Fruit fly (Drosophila melanogaster): ENCODE measurements around the gene CG6978.
A peak's percentile ranks its signal among the peaks of the same experiment; 100 is the strongest.

Gene CG6978

DNA sequence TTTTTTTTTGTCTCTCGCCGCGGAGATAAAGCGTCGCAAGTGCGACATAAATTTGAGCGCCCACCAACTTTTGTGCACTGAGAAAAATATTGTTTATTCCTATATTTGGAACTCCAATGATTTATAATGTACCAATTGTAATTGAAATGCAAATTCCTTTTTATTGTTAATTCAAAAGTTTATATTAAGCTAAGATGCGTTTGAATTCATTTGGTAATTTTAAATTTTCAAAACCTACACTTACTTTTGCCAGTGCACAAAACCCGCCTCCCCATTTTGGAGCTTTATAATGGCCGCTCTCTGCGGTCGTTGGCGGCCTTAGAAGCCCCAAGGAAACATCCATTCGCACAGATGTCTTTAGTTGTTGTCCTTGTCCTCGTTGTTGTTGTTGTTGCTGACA lies 21.6 kb upstream of the CG6978 start (continued):
- peak; percentile 19 for TF ChIP-seq CG15011 (GFP tag; optimal IDR thresholded peaks at IDR 0.05)
- TF ChIP-seq sens (GFP tag), result peak; percentile 67
- peak; percentile 52 for TF ChIP-seq Hmr (GFP tag; optimal IDR thresholded peaks at IDR 0.05)
- TF ChIP-seq lmd (GFP tag; IDR thresholded peaks at IDR 0.05), result peak; percentile 48; the same call in 1 of the 2 replicates
- TF ChIP-seq tgo (GFP tag; IDR thresholded peaks at IDR 0.05), result peak; percentile 30; the same call in 2 of the 3 replicates
- peak; percentile 5 for TF ChIP-seq CG6854 (GFP tag; optimal IDR thresholded peaks at IDR 0.05)
- TF ChIP-seq onecut (GFP tag; IDR thresholded peaks at IDR 0.05), result 0 out of 2 replicates have a peak, but pooled peaks have one; percentile 15
- TF ChIP-seq CG14441 (GFP tag; IDR thresholded peaks at IDR 0.05), result peak; percentile 8; the same call in 1 of the 2 replicates
- no peak for TF ChIP-seq emc (GFP tag; optimal IDR thresholded peaks at IDR 0.05)
- peak; percentile 13 for TF ChIP-seq ind (GFP tag; optimal IDR thresholded peaks at IDR 0.05)
- peak; percentile 1 for TF ChIP-seq Sox100B (GFP tag; optimal IDR thresholded peaks at IDR 0.05)
- no peak for TF ChIP-seq Lpt (GFP tag; optimal IDR thresholded peaks at IDR 0.05)
- peak; percentile 77 for TF ChIP-seq Ets65A (GFP tag)
- TF ChIP-seq E2f1 (GFP tag; IDR thresholded peaks at IDR 0.05), result peak; percentile 21; the same call in 1 of the 2 replicates
- peak; percentile 7 for TF ChIP-seq CG10209 (GFP tag; optimal IDR thresholded peaks at IDR 0.05)
- peak; percentile 23 for TF ChIP-seq CG8924 (tag; optimal IDR thresholded peaks at IDR 0.05)
- peak; percentile 26 for TF ChIP-seq CG9817 (tag; optimal IDR thresholded peaks at IDR 0.05)
- peak; percentile 4 for TF ChIP-seq Hand (GFP tag; optimal IDR thresholded peaks at IDR 0.05)
- TF ChIP-seq CG31441 (GFP tag; IDR thresholded peaks at IDR 0.05), result peak; percentile 45
- TF ChIP-seq Deaf1 (tag; optimal IDR thresholded peaks at IDR 0.05), result peak; percentile 5
- TF ChIP-seq Oaz (GFP tag; IDR thresholded peaks at IDR 0.05), result no peak
- peak; percentile 27 for TF ChIP-seq tap (tag; optimal IDR thresholded peaks at IDR 0.05)
- TF ChIP-seq Hr51 (GFP tag; optimal IDR thresholded peaks at IDR 0.05), result peak in 1 of 2 experiments; percentile 50
- peak; percentile 48 for TF ChIP-seq Rfx (GFP tag; IDR thresholded peaks at IDR 0.05)
- no peak for TF ChIP-seq Neu2 (GFP tag; optimal IDR thresholded peaks at IDR 0.05; ENCODE audit: borderline replicate concordance)
- peak; percentile 9 for TF ChIP-seq CG3281 (GFP tag; optimal IDR thresholded peaks at IDR 0.05)
- peak; percentile 43 for TF ChIP-seq grau (tag; optimal IDR thresholded peaks at IDR 0.05)
- TF ChIP-seq lab (GFP tag; optimal IDR thresholded peaks at IDR 0.05), result peak; percentile 69
- TF ChIP-seq da (GFP tag; optimal IDR thresholded peaks at IDR 0.05), result no peak
- TF ChIP-seq CoRest (tag; optimal IDR thresholded peaks at IDR 0.05), result peak; percentile 39
- TF ChIP-seq phol (tag; optimal IDR thresholded peaks at IDR 0.05), result peak; percentile 35
- TF ChIP-seq CG14965 (GFP tag; optimal IDR thresholded peaks at IDR 0.05; ENCODE audit: borderline replicate concordance), result no peak
- no peak for TF ChIP-seq CG34422 (GFP tag; IDR thresholded peaks at IDR 0.05)
- TF ChIP-seq bcd (GFP tag; optimal IDR thresholded peaks at IDR 0.05), result peak; percentile 12
- peak; percentile 60 for TF ChIP-seq gem (tag; optimal IDR thresholded peaks at IDR 0.05)
- TF ChIP-seq CG14860 (GFP tag; IDR thresholded peaks at IDR 0.05; ENCODE audit: partially characterized antibody), result no peak
- TF ChIP-seq CG17385 (GFP tag; optimal IDR thresholded peaks at IDR 0.05), result peak; percentile 24
- TF ChIP-seq pnt (GFP tag; optimal IDR thresholded peaks at IDR 0.05), result no peak
- TF ChIP-seq slbo (GFP tag; IDR thresholded peaks at IDR 0.05), result peak; percentile 46
- TF ChIP-seq ato (GFP tag; IDR thresholded peaks at IDR 0.05; ENCODE audit: partially characterized antibody), result no peak
- peak; percentile 13 for TF ChIP-seq Oli (tag; optimal IDR thresholded peaks at IDR 0.05)
- peak in 1 of 2 experiments; percentile 8 for TF ChIP-seq dpn (GFP tag; optimal IDR thresholded peaks at IDR 0.05)
- TF ChIP-seq CG13424 (tag; optimal IDR thresholded peaks at IDR 0.05), result peak; percentile 41
- TF ChIP-seq row (GFP tag; IDR thresholded peaks at IDR 0.05), result peak; percentile 56
- TF ChIP-seq PHDP (tag; optimal IDR thresholded peaks at IDR 0.05), result peak; percentile 45
- TF ChIP-seq gcm (GFP tag; optimal IDR thresholded peaks at IDR 0.05), result no peak
- TF ChIP-seq CG15269 (tag; optimal IDR thresholded peaks at IDR 0.05), result peak; percentile 44
- TF ChIP-seq CG2678 (tag; optimal IDR thresholded peaks at IDR 0.05), result peak; percentile 60
- peak; percentile 13 for TF ChIP-seq CG9727 (GFP tag; optimal IDR thresholded peaks at IDR 0.05)
- TF ChIP-seq unpg (GFP tag; optimal IDR thresholded peaks at IDR 0.05), result peak; percentile 45

All from whole organism, embryonic.